Fruit fly (Drosophila melanogaster): ENCODE measurements around the gene spn-A.

Gene spn-A

DNA sequence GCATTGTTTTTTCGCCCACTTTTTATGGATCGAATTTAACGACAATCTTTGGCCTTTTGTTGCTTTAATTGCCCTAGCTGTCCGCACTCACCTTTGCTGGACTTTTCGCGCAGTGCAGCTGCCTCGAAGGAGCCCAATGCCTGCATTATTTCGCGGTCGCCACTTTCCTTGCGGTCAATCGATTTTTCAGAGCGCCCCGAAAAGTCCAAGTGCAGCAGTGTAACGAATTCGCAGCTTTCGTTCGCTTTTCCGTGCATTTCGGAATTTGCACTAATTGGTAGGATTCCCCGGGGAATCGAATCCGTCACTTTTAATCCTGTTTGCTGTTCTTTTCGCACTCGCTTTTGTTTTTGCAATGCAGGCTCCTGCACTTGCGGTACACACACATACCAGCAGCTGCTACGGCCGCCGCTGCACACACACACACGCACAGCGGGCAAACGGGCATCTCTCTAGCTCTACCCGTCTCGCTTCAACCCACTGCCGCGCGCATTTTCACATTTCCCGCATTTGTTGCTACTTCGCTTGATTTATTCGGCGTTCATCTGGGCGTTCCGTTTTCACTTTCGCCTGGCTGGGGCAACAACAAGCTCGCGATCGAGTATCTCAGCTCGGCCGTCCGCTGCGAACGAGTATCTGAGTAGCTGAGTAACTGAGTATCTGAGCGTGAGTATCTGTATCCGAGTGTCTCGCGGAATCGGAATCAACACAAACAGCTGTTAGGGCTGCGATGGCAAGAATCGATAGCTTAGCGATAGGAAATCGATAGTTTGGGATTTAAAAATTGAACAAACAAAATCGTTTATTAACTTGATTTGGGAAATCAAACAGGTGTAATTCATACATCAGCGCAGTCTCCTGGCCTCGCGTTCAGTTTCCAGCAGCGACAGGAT is 34.0 kb downstream of the spn-A start, which contains the start of gene Mgat2 (continued):
- peak; percentile 44 for TF ChIP-seq CG10267 (tag; optimal IDR thresholded peaks at IDR 0.05)
- no peak; the same call in 1 of the 2 replicates for TF ChIP-seq CG1024 (GFP tag; IDR thresholded peaks at IDR 0.05)
- TF ChIP-seq ac (GFP tag; optimal IDR thresholded peaks at IDR 0.05): peak; percentile 51
- peak; percentile 92 for TF ChIP-seq CG12155 (GFP tag; optimal IDR thresholded peaks at IDR 0.05)
- no peak for TF ChIP-seq nmo (GFP tag; optimal IDR thresholded peaks at IDR 0.05)
- TF ChIP-seq knrl (GFP tag; IDR thresholded peaks at IDR 0.05; ENCODE audit: partially characterized antibody): peak; percentile 81; the same call in 2 of the 3 replicates
- TF ChIP-seq CG6765 (GFP tag; optimal IDR thresholded peaks at IDR 0.05): peak; percentile 28
- no peak for TF ChIP-seq CG15696 (tag; optimal IDR thresholded peaks at IDR 0.05)
- TF ChIP-seq CG12071 (GFP tag; optimal IDR thresholded peaks at IDR 0.05): peak; percentile 44
- no peak for TF ChIP-seq Hr3 (GFP tag; optimal IDR thresholded peaks at IDR 0.05)
- peak; percentile 23 for TF ChIP-seq da (GFP tag; optimal IDR thresholded peaks at IDR 0.05)
- no peak for TF ChIP-seq trh (GFP tag; optimal IDR thresholded peaks at IDR 0.05)
- no peak for TF ChIP-seq Ravus (GFP tag; IDR thresholded peaks at IDR 0.05)
- TF ChIP-seq Ptx1 (GFP tag; IDR thresholded peaks at IDR 0.05): no peak
- TF ChIP-seq so (GFP tag; IDR thresholded peaks at IDR 0.05): peak; percentile 34; the same call in 2 of the 3 replicates
- TF ChIP-seq stwl (tag; optimal IDR thresholded peaks at IDR 0.05): peak; percentile 39
- TF ChIP-seq Bgb (GFP tag; IDR thresholded peaks at IDR 0.05; ENCODE audit: partially characterized antibody): peak; percentile 81
- peak; percentile 16 for TF ChIP-seq CG11723 (GFP tag; optimal IDR thresholded peaks at IDR 0.05)
- TF ChIP-seq CG17802 (tag; optimal IDR thresholded peaks at IDR 0.05): no peak
- TF ChIP-seq CG9797 (GFP tag; optimal IDR thresholded peaks at IDR 0.05): no peak
- TF ChIP-seq CG7786 (GFP tag; optimal IDR thresholded peaks at IDR 0.05): no peak
- TF ChIP-seq row (GFP tag; IDR thresholded peaks at IDR 0.05): no peak
- peak; percentile 78 for TF ChIP-seq ci (GFP tag; IDR thresholded peaks at IDR 0.05)
- no peak for TF ChIP-seq CG12104 (GFP tag; optimal IDR thresholded peaks at IDR 0.05)
- TF ChIP-seq tna (GFP tag; IDR thresholded peaks at IDR 0.05; ENCODE audit: partially characterized antibody): peak; percentile 72; the same call in 1 of the 2 replicates
- TF ChIP-seq CG5245 (GFP tag; optimal IDR thresholded peaks at IDR 0.05): no peak
- TF ChIP-seq CG2712 (tag; optimal IDR thresholded peaks at IDR 0.05): peak; percentile 61
- TF ChIP-seq CG6654 (GFP tag; optimal IDR thresholded peaks at IDR 0.05): no peak
- TF ChIP-seq cato (GFP tag; optimal IDR thresholded peaks at IDR 0.05; ENCODE audit: borderline replicate concordance): no peak
- TF ChIP-seq CG13296 (GFP tag; optimal IDR thresholded peaks at IDR 0.05): peak; percentile 41
- no peak for TF ChIP-seq CG9876 (GFP tag; optimal IDR thresholded peaks at IDR 0.05)
- TF ChIP-seq CG32772 (GFP tag; IDR thresholded peaks at IDR 0.05): no peak
- no peak for TF ChIP-seq C15 (GFP tag; IDR thresholded peaks at IDR 0.05)
- no peak for TF ChIP-seq CG4424 (GFP tag; optimal IDR thresholded peaks at IDR 0.05)
- no peak for TF ChIP-seq CoRest (tag; optimal IDR thresholded peaks at IDR 0.05)
- TF ChIP-seq CG9609 (GFP tag; optimal IDR thresholded peaks at IDR 0.05): no peak
- no peak for TF ChIP-seq Vsx1 (GFP tag; optimal IDR thresholded peaks at IDR 0.05)
- TF ChIP-seq HHEX (GFP tag; optimal IDR thresholded peaks at IDR 0.05): peak; percentile 18
- no peak for TF ChIP-seq CG7357 (GFP tag; IDR thresholded peaks at IDR 0.05)
- TF ChIP-seq pb (GFP tag; optimal IDR thresholded peaks at IDR 0.05): peak; percentile 25
- TF ChIP-seq CG15479 (GFP tag; optimal IDR thresholded peaks at IDR 0.05): peak; percentile 59
- TF ChIP-seq CG13123 (GFP tag; optimal IDR thresholded peaks at IDR 0.05): no peak
- peak; percentile 55; the same call in 1 of the 2 replicates for TF ChIP-seq Atf6 (GFP tag; IDR thresholded peaks at IDR 0.05)
- no peak for TF ChIP-seq repo (GFP tag; optimal IDR thresholded peaks at IDR 0.05)
- TF ChIP-seq zf30C (GFP tag; optimal IDR thresholded peaks at IDR 0.05): no peak
- no peak for TF ChIP-seq CG11247 (GFP tag; IDR thresholded peaks at IDR 0.05)
- no peak for TF ChIP-seq stc (GFP tag; IDR thresholded peaks at IDR 0.05)
- TF ChIP-seq sr (GFP tag; IDR thresholded peaks at IDR 0.05): 0 out of 3 replicates have a peak, but pooled peaks have one; percentile 35
- TF ChIP-seq CG11560 (tag; IDR thresholded peaks at IDR 0.05): no peak
